Worm (Caenorhabditis elegans) whole organism, early embryonic: ENCODE measurements around the gene ilcr-2.

Experiments used
- B0310.2 ChIP-seq: sonication (generic microtip); optimal IDR thresholded peaks from 2 replicates; lab custom pipeline; 2016; ENCODE audit warnings: mild to moderate bottlenecking, missing genetic modification characterization, missing compliant biosample characterization
- F13C5.2 ChIP-seq: sonication (generic microtip); optimal IDR thresholded peaks from 2 replicates; lab custom pipeline; 2017; ENCODE audit warnings: mild to moderate bottlenecking, missing genetic modification characterization, inconsistent platforms, missing compliant biosample characterization
- aly-1 ChIP-seq: sonication (generic microtip); optimal IDR thresholded peaks from 2 replicates; lab custom pipeline; 2016; ENCODE audit warnings: missing genetic modification characterization, missing compliant biosample characterization
- ama-1 ChIP-seq: fragments of 150-350 bp; optimal IDR thresholded peaks from 2 replicates; lab custom pipeline; 2014
- ceh-13 ChIP-seq: fragments of 200-800 bp; sonication (Bioruptor generic); optimal IDR thresholded peaks from 2 replicates; lab custom pipeline; 2018; ENCODE audit warnings: mild to moderate bottlenecking, missing genetic modification characterization, missing compliant biosample characterization
- ceh-36 ChIP-seq: sonication (generic microtip); optimal IDR thresholded peaks from 2 replicates; lab custom pipeline; 2016; ENCODE audit warnings: missing genetic modification characterization, inconsistent platforms, missing compliant biosample characterization
- ets-7 ChIP-seq: sonication (generic microtip); optimal IDR thresholded peaks from 2 replicates; lab custom pipeline; 2016; ENCODE audit warnings: missing genotype, missing genetic modification characterization, missing compliant biosample characterization
- flt-1 ChIP-seq: fragments of 200-800 bp; sonication (Bioruptor generic); IDR thresholded peaks from 2 replicates; pipeline ENCODE4 v1.3.6; 2022; ENCODE audit warnings: missing genetic modification characterization, missing compliant biosample characterization
- hmbx-1 ChIP-seq: sonication (generic microtip); optimal IDR thresholded peaks from 2 replicates; lab custom pipeline; 2016; ENCODE audit warnings: mild to moderate bottlenecking, missing genetic modification characterization, missing compliant biosample characterization
- hmg-4 ChIP-seq: fragments of 200-800 bp; sonication (Bioruptor generic); optimal IDR thresholded peaks from 2 replicates; lab custom pipeline; 2018; ENCODE audit warnings: mild to moderate bottlenecking, missing genetic modification characterization, missing compliant biosample characterization
- hnd-1 ChIP-seq: sonication (generic microtip); optimal IDR thresholded peaks from 2 replicates; lab custom pipeline; 2016; ENCODE audit warnings: missing genetic modification characterization, missing compliant biosample characterization
- pes-1 ChIP-seq: fragments of 200-800 bp; sonication (Bioruptor generic); IDR thresholded peaks from 2 replicates; pipeline ENCODE4 v1.3.6; 2022; ENCODE audit warnings: missing genetic modification reagents, missing genetic modification characterization, missing compliant biosample characterization
- scrt-1 ChIP-seq: fragments of 200-800 bp; sonication (Bioruptor generic); IDR thresholded peaks from 2 replicates; pipeline ENCODE4 v1.3.6; 2022; ENCODE audit warnings: missing genetic modification characterization, missing compliant biosample characterization
- sea-1 ChIP-seq: fragments of 200-800 bp; sonication (Bioruptor generic); conservative IDR thresholded peaks from 2 replicates; pipeline ENCODE4 v1.3.6; 2022; ENCODE audit warnings: missing genetic modification characterization, missing compliant biosample characterization
- tbx-11 ChIP-seq: fragments of 200-800 bp; sonication (Bioruptor generic); IDR thresholded peaks from 2 replicates; pipeline ENCODE4 v1.3.6; 2022; ENCODE audit warnings: missing genetic modification characterization, missing compliant biosample characterization
- tbx-37 ChIP-seq: fragments of 200-800 bp; sonication (Bioruptor generic); conservative IDR thresholded peaks from 2 replicates; pipeline ENCODE4 v1.3.6; 2022; ENCODE audit warnings: missing genetic modification reagents, missing genetic modification characterization, missing compliant biosample characterization
- tra-4 ChIP-seq: sonication (generic microtip); optimal IDR thresholded peaks from 2 replicates; lab custom pipeline; 2017; ENCODE audit warnings: missing genetic modification characterization, missing compliant biosample characterization

Gene ilcr-2

DNA sequence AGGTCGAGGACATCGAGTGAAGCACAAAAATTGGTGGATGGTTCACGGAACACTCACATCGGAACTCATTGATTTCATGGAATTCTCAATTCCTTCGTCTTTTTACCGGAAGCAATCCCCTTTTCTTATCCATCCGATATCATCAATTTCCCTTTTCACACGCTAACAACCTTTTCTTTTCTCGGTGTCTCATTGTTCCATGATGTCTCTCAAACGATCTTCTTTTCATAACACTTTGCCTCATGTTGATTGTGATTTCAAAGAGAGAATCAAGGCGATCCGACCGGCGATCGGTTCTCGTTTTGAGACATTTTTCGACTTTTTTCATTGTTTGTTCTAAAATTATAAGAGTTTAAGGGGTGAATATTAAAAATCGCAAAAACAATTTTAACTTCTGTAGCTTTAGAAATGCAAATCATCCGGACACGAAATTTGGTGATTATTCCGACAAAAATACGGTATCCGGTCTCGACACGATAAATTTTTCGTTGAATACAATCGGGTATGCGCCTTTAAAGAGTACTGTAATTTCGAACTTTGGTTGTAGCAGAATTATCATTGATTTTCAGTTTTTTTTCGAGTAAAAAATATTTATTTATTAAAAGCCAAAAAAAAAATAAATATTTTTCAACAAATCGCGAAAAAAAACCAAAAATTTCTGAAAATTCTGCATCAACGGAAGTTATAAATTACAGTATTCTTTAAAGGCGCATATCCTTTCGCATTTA is 16.2 kb upstream of the ilcr-2 start:
- TF ChIP-seq pes-1 (GFP tag; lab: Robert Waterston, UW), result no peak
- no peak for TF ChIP-seq tbx-11 (GFP tag; lab: Robert Waterston, UW)
- no peak for TF ChIP-seq tra-4 (tag; lab: Kevin White, UChicago)
- no peak for TF ChIP-seq hmg-4 (GFP tag; lab: Kevin White, UChicago)
- TF ChIP-seq ets-7, result no peak
- no peak for TF ChIP-seq ceh-13 (GFP tag; lab: Kevin White, UChicago)
- no peak for TF ChIP-seq ama-1

DNA sequence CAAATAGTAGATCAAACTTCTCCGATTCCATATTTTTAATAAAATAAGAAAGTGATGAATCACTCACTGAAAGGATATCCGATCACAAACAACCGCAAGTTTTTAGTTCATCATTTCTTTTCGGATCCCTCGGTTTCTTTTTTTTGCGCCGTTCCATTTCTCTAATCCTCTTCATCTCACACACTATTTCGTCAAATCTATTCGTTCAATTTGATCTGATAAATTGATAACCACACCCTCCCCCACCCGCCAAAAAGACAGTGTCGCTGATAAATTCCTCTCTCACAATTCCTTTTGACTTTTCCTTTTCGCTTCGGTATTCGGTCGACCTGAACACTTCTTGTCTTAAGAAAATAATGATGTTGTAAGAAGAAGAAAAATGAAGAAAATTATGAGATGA is 15.5 kb upstream of the ilcr-2 start:
- TF ChIP-seq hmg-4 (GFP tag; lab: Kevin White, UChicago) (no peak), ama-1 (no peak), scrt-1 (GFP tag; lab: Robert Waterston, UW) (no peak), ets-7 (no peak), pes-1 (GFP tag; lab: Robert Waterston, UW) (no peak), hnd-1 (tag; lab: Kevin White, UChicago) (no peak), hmbx-1 (tag; lab: Kevin White, UChicago) (no peak), tbx-37 (no peak)

DNA sequence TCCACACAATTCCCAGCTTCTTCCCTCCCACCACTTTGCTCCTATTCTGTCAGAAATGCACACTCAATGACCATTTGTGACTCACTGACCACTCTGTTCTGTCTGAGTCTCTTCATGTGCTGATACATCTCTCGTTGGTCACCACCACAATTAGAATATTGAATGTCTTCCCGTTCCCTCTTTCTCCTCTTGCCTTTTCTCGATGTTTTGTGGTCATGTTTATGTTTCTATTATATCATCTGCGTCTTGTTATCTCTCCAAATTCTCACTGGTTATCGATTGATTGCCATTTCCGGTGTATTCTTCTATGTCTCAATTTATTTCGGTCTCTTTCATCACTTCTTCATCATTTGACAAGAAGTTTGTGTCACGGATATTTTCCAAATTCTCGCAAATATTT is 14.1 kb upstream of the ilcr-2 start:
- no peak for TF ChIP-seq ama-1
- no peak for TF ChIP-seq F13C5.2 (tag; lab: Kevin White, UChicago)
- TF ChIP-seq pes-1 (GFP tag; lab: Robert Waterston, UW), result no peak
- no peak for TF ChIP-seq hmg-4 (GFP tag; lab: Kevin White, UChicago)
- TF ChIP-seq B0310.2 (tag; lab: Kevin White, UChicago), result no peak
- no peak for TF ChIP-seq aly-1 (tag; lab: Kevin White, UChicago)
- TF ChIP-seq tbx-11 (GFP tag; lab: Robert Waterston, UW), result no peak
- TF ChIP-seq tbx-37, result no peak
- no peak for TF ChIP-seq sea-1 (GFP tag; lab: Robert Waterston, UW)
- TF ChIP-seq ceh-36 (tag; lab: Kevin White, UChicago), result no peak
- no peak for TF ChIP-seq ceh-13 (GFP tag; lab: Kevin White, UChicago)

DNA sequence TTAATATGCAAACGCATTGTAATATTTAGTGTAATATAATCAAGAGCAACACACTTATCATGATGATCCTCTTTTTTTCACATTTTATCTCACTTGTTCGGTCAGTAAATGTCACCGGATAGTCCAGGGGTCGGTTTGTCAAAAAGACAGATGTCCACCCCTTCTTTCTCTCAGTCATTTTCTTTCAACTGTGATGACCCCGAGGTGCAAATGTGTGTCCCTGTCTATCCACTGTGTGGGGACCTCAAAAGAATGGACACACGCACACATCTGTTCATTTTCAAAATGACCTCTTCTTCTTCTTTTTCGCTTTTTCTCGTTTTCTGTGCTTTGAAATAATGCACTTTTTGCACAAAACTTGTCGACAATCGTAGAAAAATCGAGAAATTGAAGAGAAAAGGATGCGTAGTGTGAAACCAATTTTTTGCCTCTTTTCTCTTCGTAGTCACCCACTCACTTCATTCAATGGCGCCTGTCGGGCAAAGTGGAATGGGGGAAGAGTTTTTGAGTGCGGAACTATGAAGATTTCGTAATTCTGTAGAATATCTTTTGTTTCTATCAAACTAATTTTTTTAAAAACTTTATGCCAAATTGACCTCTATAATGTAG is 11.2 kb upstream of the ilcr-2 start:
- TF ChIP-seq F13C5.2 (tag; lab: Kevin White, UChicago) (peak; percentile 5), tbx-37 (0 out of 2 replicates have a peak, but pooled peaks have one; percentile 10), flt-1 (no peak), hmbx-1 (tag; lab: Kevin White, UChicago) (no peak), tra-4 (tag; lab: Kevin White, UChicago) (no peak), hmg-4 (GFP tag; lab: Kevin White, UChicago) (peak; percentile 47)

DNA sequence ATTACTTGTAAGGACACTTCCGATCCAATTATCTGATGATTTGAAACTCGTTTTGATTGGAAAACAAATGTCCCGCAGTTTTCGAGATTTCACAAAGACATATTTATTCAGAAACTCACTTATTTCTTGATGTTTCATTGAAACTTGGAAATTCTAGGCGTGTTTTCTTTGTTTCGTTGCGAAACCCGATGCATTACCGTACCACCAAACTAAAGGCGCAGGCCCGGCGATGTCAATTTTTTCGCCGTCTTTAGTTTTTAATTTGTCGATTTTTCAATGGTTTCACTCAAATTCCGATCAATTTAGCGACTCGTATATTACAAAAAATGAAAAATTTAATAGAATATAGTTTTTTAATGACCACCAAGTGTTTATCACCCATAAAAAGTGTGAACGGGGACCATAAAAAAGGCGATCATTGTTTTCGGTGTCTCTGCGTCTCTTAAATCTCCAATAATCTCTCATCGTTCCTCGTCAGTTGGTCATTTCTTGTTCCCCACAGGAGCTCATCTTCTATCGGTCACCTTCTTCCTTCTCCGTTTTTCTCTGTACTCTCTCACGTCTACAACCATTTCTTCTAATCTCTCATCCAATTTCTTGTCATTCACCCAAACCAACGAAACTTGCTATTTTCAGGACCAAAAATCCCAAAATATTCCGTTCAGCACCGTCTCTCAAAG is 9.2 kb upstream of the ilcr-2 start, which contains the start of gene clr-1:
Gene clr-1 (plus strand): TSS at position 630 of the 680 bp plus-strand sequence.
- TF ChIP-seq ets-7, result no peak
- TF ChIP-seq tra-4 (tag; lab: Kevin White, UChicago), result no peak
- no peak for TF ChIP-seq scrt-1 (GFP tag; lab: Robert Waterston, UW)
- no peak for TF ChIP-seq tbx-11 (GFP tag; lab: Robert Waterston, UW)
- TF ChIP-seq sea-1 (GFP tag; lab: Robert Waterston, UW), result no peak
- TF ChIP-seq pes-1 (GFP tag; lab: Robert Waterston, UW), result no peak
- no peak for TF ChIP-seq F13C5.2 (tag; lab: Kevin White, UChicago)
- no peak for TF ChIP-seq B0310.2 (tag; lab: Kevin White, UChicago)
- TF ChIP-seq tbx-37, result no peak

DNA sequence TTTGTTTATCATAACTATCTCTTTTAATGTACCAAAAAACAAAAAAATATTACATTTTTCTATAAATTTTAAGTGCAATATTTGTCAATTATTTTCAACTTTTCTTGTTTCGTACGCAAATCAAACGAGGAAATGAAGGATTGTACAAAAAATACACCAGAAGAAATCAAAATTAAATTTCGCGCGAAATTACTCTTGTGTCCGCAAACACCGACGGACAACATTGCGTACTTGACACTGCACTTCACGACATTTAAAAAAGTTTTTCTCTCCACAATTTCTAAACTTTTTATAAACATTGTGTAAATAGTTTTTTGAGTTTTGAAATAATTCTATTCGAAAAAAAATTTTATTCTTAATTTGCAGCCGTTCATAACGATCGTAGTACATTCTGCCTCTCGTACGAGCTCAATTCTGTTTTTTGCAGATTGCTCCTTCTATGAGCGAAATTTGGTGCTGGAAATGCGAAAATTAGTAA is 1.1 kb upstream of the ilcr-2 start, which contains the start of gene mrps-16:
Gene mrps-16 (plus strand): TSS at position 428 of the 478 bp plus-strand sequence.
- TF ChIP-seq pes-1 (GFP tag; lab: Robert Waterston, UW), result 0 out of 2 replicates have a peak, but pooled peaks have one; percentile 25
- TF ChIP-seq tbx-11 (GFP tag; lab: Robert Waterston, UW), result no peak
- TF ChIP-seq F13C5.2 (tag; lab: Kevin White, UChicago), result peak; percentile 68

DNA sequence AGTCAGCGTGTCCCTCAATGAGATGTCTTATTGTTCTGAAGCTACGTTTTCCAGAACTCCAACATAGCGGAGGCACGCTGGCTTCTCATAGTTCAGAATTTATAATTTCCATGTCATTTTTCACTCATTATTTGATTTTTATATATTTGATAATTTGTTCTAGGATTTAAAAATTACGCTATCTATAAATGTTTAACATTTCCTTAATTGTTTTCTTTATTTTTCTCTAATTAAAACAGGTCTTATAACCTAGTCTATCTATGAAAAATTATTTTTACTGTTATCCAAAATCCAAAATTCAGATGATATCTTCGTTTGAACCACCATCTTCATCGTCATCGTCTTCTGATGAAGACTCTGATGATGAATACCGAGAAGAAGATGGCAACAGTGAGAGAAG is 3.3 kb downstream of the ilcr-2 start, which contains the start of gene F56D1.1:
Gene F56D1.1 (plus strand): TSS at position 301 of the 400 bp plus-strand sequence.
- TF ChIP-seq hnd-1 (tag; lab: Kevin White, UChicago) (no peak), F13C5.2 (tag; lab: Kevin White, UChicago) (no peak), scrt-1 (GFP tag; lab: Robert Waterston, UW) (no peak), tbx-11 (GFP tag; lab: Robert Waterston, UW) (no peak), pes-1 (GFP tag; lab: Robert Waterston, UW) (no peak), ets-7 (no peak), tbx-37 (no peak), ama-1 (no peak), hmbx-1 (tag; lab: Kevin White, UChicago) (no peak), ceh-36 (tag; lab: Kevin White, UChicago) (no peak), B0310.2 (tag; lab: Kevin White, UChicago) (no peak), hmg-4 (GFP tag; lab: Kevin White, UChicago) (no peak), ceh-13 (GFP tag; lab: Kevin White, UChicago) (no peak), aly-1 (tag; lab: Kevin White, UChicago) (no peak)
